Worm (Caenorhabditis elegans): ENCODE results near the gene W04H10.6.
A peak's percentile ranks its signal among the peaks of the same experiment; 100 is the strongest.

W04H10.6 gene

ce11 chrII:639467-639866 is 31.2 kb upstream of the W04H10.6 start, which contains the start of gene K07E8.6:
Gene K07E8.6 (minus strand): TSS chrII:639567.
- TF ChIP-seq F57A8.1 (GFP tag; optimal IDR thresholded peaks at IDR 0.05) (no peak), hrde-1 (tag; optimal IDR thresholded peaks at IDR 0.05; ENCODE audit: borderline replicate concordance) (no peak), F49E8.2 (tag; optimal IDR thresholded peaks at IDR 0.05; ENCODE audit: insufficient read depth) (no peak), K12H6.12 (tag; optimal IDR thresholded peaks at IDR 0.05) (no peak), hlh-12 (tag; optimal IDR thresholded peaks at IDR 0.05) (no peak), ets-4 (GFP tag; optimal IDR thresholded peaks at IDR 0.05) (no peak), aptf-2 (GFP tag; conservative IDR thresholded peaks at IDR 0.05) (no peak), somi-1 (GFP tag; optimal IDR thresholded peaks at IDR 0.05) (no peak), nhr-90 (tag; optimal IDR thresholded peaks at IDR 0.05) (no peak), ama-1 (optimal IDR thresholded peaks at IDR 0.05) (no peak), ama-1 (GFP tag; optimal IDR thresholded peaks at IDR 0.05) (no peak), bed-2 (GFP tag; IDR thresholded peaks at IDR 0.05) (no peak), snpc-3.4 (tag; optimal IDR thresholded peaks at IDR 0.05) (no peak), D2030.7 (GFP tag; IDR thresholded peaks at IDR 0.05) (no peak), T26A5.8 (tag; optimal IDR thresholded peaks at IDR 0.05) (no peak)

- TF ChIP-seq lir-1 (GFP tag; conservative IDR thresholded peaks at IDR 0.05) (no peak), unc-130 (GFP tag; optimal IDR thresholded peaks at IDR 0.05) (no peak), C06A6.2 (GFP tag; conservative IDR thresholded peaks at IDR 0.05) (no peak), Y79H2A.3 (GFP tag; conservative IDR thresholded peaks at IDR 0.05) (no peak), attf-5 (GFP tag; optimal IDR thresholded peaks at IDR 0.05) (no peak), Y56A3A.18 (GFP tag; IDR thresholded peaks at IDR 0.05) (no peak), ztf-28 (GFP tag; IDR thresholded peaks at IDR 0.05) (no peak), ztf-25 (GFP tag; IDR thresholded peaks at IDR 0.05) (no peak), snpc-4 (GFP tag; optimal IDR thresholded peaks at IDR 0.05) (no peak), snpc-4 (tag; optimal IDR thresholded peaks at IDR 0.05) (no peak), madf-10 (tag; optimal IDR thresholded peaks at IDR 0.05) (no peak), aptf-2 (GFP tag; conservative IDR thresholded peaks at IDR 0.05) (no peak), sea-2 (GFP tag; IDR thresholded peaks at IDR 0.05) (no peak), F37B4.10 (GFP tag; IDR thresholded peaks at IDR 0.05) (no peak), snpc-1.1 (tag; optimal IDR thresholded peaks at IDR 0.05; ENCODE audit: insufficient read depth) (no peak), Y53F4B.3 (GFP tag; IDR thresholded peaks at IDR 0.05) (no peak), egrh-3 (GFP tag; IDR thresholded peaks at IDR 0.05) (no peak), hlh-12 (tag; optimal IDR thresholded peaks at IDR 0.05) (no peak)
These were observed 25.7 kb upstream of the W04H10.6 start, which contains the start of gene T04B8.1 for ce11 chrII:633984-634383. Gene T04B8.1 (plus strand): TSS chrII:634284.

ce11 chrII:633144-633543 is 24.9 kb upstream of the W04H10.6 start:
- TF ChIP-seq aptf-2 (GFP tag; conservative IDR thresholded peaks at IDR 0.05) (0 out of 2 replicates have a peak, but pooled peaks have one; percentile 5), F33H1.4 (GFP tag; IDR thresholded peaks at IDR 0.05) (0 out of 2 replicates have a peak, but pooled peaks have one; percentile 5), egrh-3 (GFP tag; IDR thresholded peaks at IDR 0.05) (peak; percentile 62; the same call in 1 of the 2 replicates)

ce11 chrII:632545-632944 is 24.3 kb upstream of the W04H10.6 start:
- TF ChIP-seq dox-1 (GFP tag; IDR thresholded peaks at IDR 0.05) (peak; percentile 87), ceh-40 (GFP tag; IDR thresholded peaks at IDR 0.05) (peak; percentile 72; the same call in 1 of the 2 replicates), rcor-1 (GFP tag; IDR thresholded peaks at IDR 0.05) (peak; percentile 59; the same call in 1 of the 2 replicates), egrh-3 (GFP tag; IDR thresholded peaks at IDR 0.05) (peak; percentile 29; the same call in 1 of the 2 replicates), hsf-1 (GFP tag; IDR thresholded peaks at IDR 0.05) (peak; percentile 98), Y56A3A.18 (GFP tag; IDR thresholded peaks at IDR 0.05) (0 out of 2 replicates have a peak, but pooled peaks have one; percentile 26), madf-6 (GFP tag; IDR thresholded peaks at IDR 0.05) (peak; percentile 57; the same call in 1 of the 2 replicates), madf-3 (GFP tag; IDR thresholded peaks at IDR 0.05) (0 out of 2 replicates have a peak, but pooled peaks have one; percentile 71)
